Worm (Caenorhabditis elegans): ENCODE results near the gene ref-1.

ref-1 gene

ce11 chrII:10203067-10203466, 15.2 kb upstream of the ref-1 start:
- TF ChIP-seq dsc-1 (tag; optimal IDR thresholded peaks at IDR 0.05): peak; percentile 54
- TF ChIP-seq nhr-71 (tag; optimal IDR thresholded peaks at IDR 0.05): peak; percentile 46
- TF ChIP-seq nhr-12 (tag; optimal IDR thresholded peaks at IDR 0.05): no peak
- TF ChIP-seq blmp-1 (tag; optimal IDR thresholded peaks at IDR 0.05): peak; percentile 53
- no peak for TF ChIP-seq nhr-84 (tag; optimal IDR thresholded peaks at IDR 0.05)
- no peak for TF ChIP-seq ztf-4 (tag; optimal IDR thresholded peaks at IDR 0.05)
- TF ChIP-seq rnt-1 (tag; optimal IDR thresholded peaks at IDR 0.05): peak; percentile 43

ce11 chrII:10203765-10204164, 14.5 kb upstream of the ref-1 start:
- TF ChIP-seq elt-3 (tag; optimal IDR thresholded peaks at IDR 0.05) (no peak), blmp-1 (tag; optimal IDR thresholded peaks at IDR 0.05) (peak; percentile 95)

- no peak for TF ChIP-seq nhr-77 (tag; optimal IDR thresholded peaks at IDR 0.05)
- TF ChIP-seq mdl-1 (tag; optimal IDR thresholded peaks at IDR 0.05): peak in 1 of 2 experiments; percentile 24
- TF ChIP-seq unc-62 (GFP tag; optimal IDR thresholded peaks at IDR 0.05): no peak
- 0 out of 2 replicates have a peak, but pooled peaks have one; percentile 10 for TF ChIP-seq nhr-19 (GFP tag; conservative IDR thresholded peaks at IDR 0.05)
- peak; percentile 42 for TF ChIP-seq nhr-11 (tag; optimal IDR thresholded peaks at IDR 0.05)
- no peak for TF ChIP-seq C04F5.9 (tag; optimal IDR thresholded peaks at IDR 0.05)
- peak; percentile 46 for TF ChIP-seq lin-14 (GFP tag; optimal IDR thresholded peaks at IDR 0.05)
- TF ChIP-seq unc-130 (tag; optimal IDR thresholded peaks at IDR 0.05): peak; percentile 47
- TF ChIP-seq zip-4 (GFP tag; optimal IDR thresholded peaks at IDR 0.05): no peak
- peak; percentile 51 for TF ChIP-seq nhr-71 (tag; optimal IDR thresholded peaks at IDR 0.05)
- peak; percentile 28 for TF ChIP-seq dsc-1 (tag; optimal IDR thresholded peaks at IDR 0.05)
- TF ChIP-seq snu-23 (GFP tag; optimal IDR thresholded peaks at IDR 0.05): peak; percentile 43
- TF ChIP-seq rnt-1 (tag; optimal IDR thresholded peaks at IDR 0.05): peak; percentile 74
- TF ChIP-seq lsy-2 (tag; optimal IDR thresholded peaks at IDR 0.05): peak in 1 of 2 experiments; percentile 23
- no peak for TF ChIP-seq efl-1 (optimal IDR thresholded peaks at IDR 0.05)
- TF ChIP-seq efl-1 (GFP tag; optimal IDR thresholded peaks at IDR 0.05 in 1 of 2): peak in 1 of 2 experiments; percentile 47
- no peak for TF ChIP-seq lin-39 (tag; optimal IDR thresholded peaks at IDR 0.05)
- no peak for TF ChIP-seq irx-1 (tag; optimal IDR thresholded peaks at IDR 0.05)
Measured at ce11 chrII:10204428-10205049, 13.7 kb upstream of the ref-1 start.

ce11 chrII:10206425-10206824, 11.8 kb upstream of the ref-1 start, which contains the start of gene T01E8.1:
Gene T01E8.1 (plus strand): TSS chrII:10206725.
- TF ChIP-seq ceh-63 (GFP tag; optimal IDR thresholded peaks at IDR 0.05) (no peak), lin-15B (tag; optimal IDR thresholded peaks at IDR 0.05) (no peak), C04F5.9 (tag; optimal IDR thresholded peaks at IDR 0.05) (no peak), dsc-1 (tag; optimal IDR thresholded peaks at IDR 0.05) (peak; percentile 37), fkh-8 (tag; optimal IDR thresholded peaks at IDR 0.05) (no peak)

ce11 chrII:10220631-10221030, 2.4 kb downstream of the ref-1 start:
- TF ChIP-seq efl-3 (GFP tag; optimal IDR thresholded peaks at IDR 0.05): no peak
- no peak for TF ChIP-seq rnt-1 (tag; optimal IDR thresholded peaks at IDR 0.05)
- peak; percentile 66 for TF ChIP-seq lin-14 (GFP tag; optimal IDR thresholded peaks at IDR 0.05)
- TF ChIP-seq blmp-1 (tag; optimal IDR thresholded peaks at IDR 0.05): peak; percentile 26
- no peak for TF ChIP-seq pqm-1 (tag; optimal IDR thresholded peaks at IDR 0.05)
- no peak for TF ChIP-seq ceh-90 (tag; optimal IDR thresholded peaks at IDR 0.05)

- peak; percentile 68 for TF ChIP-seq elt-2 (tag; optimal IDR thresholded peaks at IDR 0.05)
- no peak for TF ChIP-seq lin-35 (GFP tag; optimal IDR thresholded peaks at IDR 0.05)
Measured at ce11 chrII:10221627-10222026, 3.4 kb downstream of the ref-1 start.
